Fruit fly (Drosophila melanogaster) whole organism, embryonic: ENCODE measurements around the gene Kaz-m1.

ENCODE experiments used
- Antp ChIP-seq: fragments of 200-800 bp; sonication (Bioruptor generic); optimal IDR thresholded peaks from 3 replicates; lab custom pipeline; 2016; ENCODE audit warnings: missing biosample characterization, missing genetic modification characterization
- C15 ChIP-seq: fragments of 200-800 bp; sonication (Bioruptor generic); IDR thresholded peaks from 3 replicates; pipeline ENCODE4 v1.3.6; 2022; ENCODE audit warnings: missing biosample characterization, missing genetic modification characterization
- CG10267 ChIP-seq: fragments of 200-800 bp; sonication (Bioruptor generic); optimal IDR thresholded peaks from 2 replicates; lab custom pipeline; 2018; ENCODE audit warnings: missing biosample characterization, mild to moderate bottlenecking, missing genetic modification characterization, moderate library complexity
- CG10366 ChIP-seq: fragments of 200-800 bp; sonication (Bioruptor generic); IDR thresholded peaks from 2 replicates; pipeline ENCODE4 v1.3.6; 2022; ENCODE audit warnings: missing biosample characterization, missing genetic modification characterization
- CG15514 ChIP-seq: fragments of 200-800 bp; sonication (Bioruptor generic); optimal IDR thresholded peaks from 3 replicates; lab custom pipeline; 2017; ENCODE audit warnings: missing biosample characterization, missing genetic modification characterization, mild to moderate bottlenecking, moderate library complexity, missing genetic modification reagents
- CG17829 ChIP-seq: fragments of 200-800 bp; optimal IDR thresholded peaks from 2 replicates; lab custom pipeline; 2019; ENCODE audit warnings: missing biosample characterization, mild to moderate bottlenecking, missing genetic modification characterization, moderate library complexity
- CG18619 ChIP-seq: fragments of 200-800 bp; sonication (Bioruptor generic); optimal IDR thresholded peaks from 3 replicates; lab custom pipeline; 2017; ENCODE audit warnings: missing biosample characterization, mild to moderate bottlenecking, missing genetic modification characterization
- CG2678 ChIP-seq: fragments of 200-800 bp; sonication (Bioruptor generic); optimal IDR thresholded peaks from 3 replicates; lab custom pipeline; 2019; ENCODE audit warnings: missing biosample characterization, mild to moderate bottlenecking, missing genetic modification characterization, moderate library complexity
- CG30431 ChIP-seq: fragments of 200-800 bp; sonication (Bioruptor generic); optimal IDR thresholded peaks from 2 replicates; lab custom pipeline; 2017; ENCODE audit warnings: missing biosample characterization, missing genetic modification characterization
- CG31388 ChIP-seq: fragments of 200-800 bp; sonication (Bioruptor generic); optimal IDR thresholded peaks from 2 replicates; lab custom pipeline; 2016; ENCODE audit warnings: missing biosample characterization, missing genetic modification characterization
- CG3995 ChIP-seq: fragments of 200-800 bp; sonication (Bioruptor generic); optimal IDR thresholded peaks from 3 replicates; lab custom pipeline; 2016; ENCODE audit warnings: missing biosample characterization, missing genetic modification characterization
- CG4360 ChIP-seq: fragments of 200-800 bp; sonication (Bioruptor generic); IDR thresholded peaks from 2 replicates; pipeline ENCODE4 v1.3.6; 2022; ENCODE audit warnings: missing biosample characterization, missing genetic modification characterization
- CG6272 ChIP-seq: fragments of 200-800 bp; sonication (Bioruptor generic); IDR thresholded peaks from 2 replicates; pipeline ENCODE4 v1.3.6; 2022; ENCODE audit warnings: missing biosample characterization, missing genetic modification characterization
- CG7839 ChIP-seq: fragments of 200-800 bp; sonication (Bioruptor generic); optimal IDR thresholded peaks from 3 replicates; lab custom pipeline; 2018; ENCODE audit warnings: missing biosample characterization, mild to moderate bottlenecking, missing genetic modification characterization, moderate library complexity
- CG8359 ChIP-seq: fragments of 200-800 bp; sonication (Bioruptor generic); optimal IDR thresholded peaks from 2 replicates; lab custom pipeline; 2017; ENCODE audit warnings: missing biosample characterization, mild to moderate bottlenecking, missing genetic modification characterization, borderline replicate concordance
- CG9215 ChIP-seq: fragments of 200-800 bp; sonication (Bioruptor generic); IDR thresholded peaks from 2 replicates; pipeline ENCODE4 v1.3.6; 2022; ENCODE audit warnings: missing biosample characterization, missing genetic modification characterization
- D ChIP-seq, 2 experiments: fragments of 200-800 bp in 1 of 2; fragments of >200 bp in 1 of 2; sonication (Bioruptor generic) in 1 of 2; optimal IDR thresholded peaks; 2 replicates in 1 of 2; 3 replicates in 1 of 2; lab custom pipeline; 2017; ENCODE audit warnings: mild to moderate bottlenecking in 1 of 2, missing biosample characterization in 1 of 2, missing genetic modification characterization in 1 of 2, missing genetic modification reagents in 1 of 2
- Eip74EF ChIP-seq, 2 experiments: fragments of 200-800 bp in 1 of 2; fragments of >200 bp in 1 of 2; sonication (Bioruptor generic) in 1 of 2; optimal IDR thresholded peaks; 2 replicates each; lab custom pipeline; 2017 to 2019; ENCODE audit warnings: missing biosample characterization in 2 of 2, missing genetic modification characterization in 2 of 2, mild to moderate bottlenecking in 1 of 2, moderate library complexity in 1 of 2
- HHEX ChIP-seq: fragments of 200-800 bp; sonication (Bioruptor generic); optimal IDR thresholded peaks from 3 replicates; lab custom pipeline; 2017; ENCODE audit warnings: missing biosample characterization, mild to moderate bottlenecking, missing genetic modification characterization, missing genetic modification reagents
- HLH54F ChIP-seq: fragments of 200-800 bp; sonication (Bioruptor generic); optimal IDR thresholded peaks from 3 replicates; lab custom pipeline; 2016; ENCODE audit warnings: missing biosample characterization, missing genetic modification characterization
- Hr39 ChIP-seq: fragments of >200 bp; optimal IDR thresholded peaks from 2 replicates; lab custom pipeline; 2017
- Max ChIP-seq: fragments of 200-800 bp; sonication (Bioruptor generic); optimal IDR thresholded peaks from 2 replicates; lab custom pipeline; 2016; ENCODE audit warnings: missing biosample characterization, mild to moderate bottlenecking, missing genetic modification characterization
- Nf-YB ChIP-seq: fragments of 200-800 bp; sonication (Bioruptor generic); optimal IDR thresholded peaks from 3 replicates; lab custom pipeline; 2019; ENCODE audit warnings: missing biosample characterization, mild to moderate bottlenecking, missing genetic modification characterization, moderate library complexity
- Nf-YC ChIP-seq: fragments of 200-800 bp; optimal IDR thresholded peaks from 3 replicates; lab custom pipeline; 2019; ENCODE audit warnings: missing biosample characterization, mild to moderate bottlenecking, missing genetic modification characterization, moderate library complexity
- Optix ChIP-seq: fragments of 200-800 bp; sonication (Bioruptor generic); IDR thresholded peaks from 3 replicates; pipeline ENCODE4 v1.3.6; 2022; ENCODE audit warnings: missing biosample characterization, missing genetic modification characterization
- Scr ChIP-seq: fragments of 200-800 bp; sonication (Bioruptor generic); IDR thresholded peaks from 2 replicates; pipeline ENCODE4 v1.3.6; 2022; ENCODE audit warnings: missing biosample characterization, missing genetic modification characterization; ENCODE audit not compliant: partially characterized antibody
- Sin3A ChIP-seq: fragments of >200 bp; optimal IDR thresholded peaks from 2 replicates; lab custom pipeline; 2018
- az2 ChIP-seq: fragments of 200-800 bp; sonication (Bioruptor generic); optimal IDR thresholded peaks from 3 replicates; lab custom pipeline; 2016; ENCODE audit warnings: missing biosample characterization, missing genetic modification characterization
- cato ChIP-seq: fragments of 200-800 bp; sonication (Bioruptor generic); optimal IDR thresholded peaks from 2 replicates; lab custom pipeline; 2016; ENCODE audit warnings: missing biosample characterization, missing genetic modification characterization, borderline replicate concordance
- disco-r ChIP-seq: fragments of 200-800 bp; sonication (Bioruptor generic); optimal IDR thresholded peaks from 2 replicates; lab custom pipeline; 2016; ENCODE audit warnings: missing biosample characterization, missing genetic modification characterization
- esg ChIP-seq: fragments of 200-800 bp; sonication (Bioruptor generic); conservative IDR thresholded peaks from 2 replicates; pipeline ENCODE4 v1.3.6; 2022; ENCODE audit warnings: missing biosample characterization, missing genetic modification characterization
- gcm ChIP-seq: fragments of 200-800 bp; sonication (Bioruptor generic); optimal IDR thresholded peaks from 2 replicates; lab custom pipeline; 2019; ENCODE audit warnings: missing biosample characterization, mild to moderate bottlenecking, missing genetic modification characterization, moderate library complexity
- ham ChIP-seq: fragments of 200-800 bp; sonication (Bioruptor generic); IDR thresholded peaks from 2 replicates; pipeline ENCODE4 v1.3.6; 2022; ENCODE audit warnings: missing biosample characterization, missing genetic modification characterization
- hth ChIP-seq: fragments of >200 bp; optimal IDR thresholded peaks from 2 replicates; lab custom pipeline; 2017; ENCODE audit warnings: inconsistent platforms
- insv ChIP-seq, 2 experiments: fragments of 200-800 bp; sonication (Bioruptor generic); optimal IDR thresholded peaks; 3 replicates each; lab custom pipeline; 2016 to 2018; ENCODE audit warnings: missing biosample characterization in 2 of 2, missing genetic modification characterization in 2 of 2
- jigr1 ChIP-seq: fragments of 200-800 bp; sonication (Bioruptor generic); IDR thresholded peaks from 3 replicates; pipeline ENCODE4 v1.3.6; 2022; ENCODE audit warnings: missing biosample characterization, missing genetic modification characterization
- jumu ChIP-seq: fragments of 200-800 bp; sonication (Bioruptor generic); optimal IDR thresholded peaks from 3 replicates; lab custom pipeline; 2016; ENCODE audit warnings: missing biosample characterization, missing genetic modification characterization
- lab ChIP-seq: fragments of 200-800 bp; sonication (Bioruptor generic); optimal IDR thresholded peaks from 3 replicates; lab custom pipeline; 2017; ENCODE audit warnings: missing biosample characterization, missing genetic modification characterization, mild to moderate bottlenecking, moderate library complexity, missing genetic modification reagents
- lov ChIP-seq, 2 experiments: fragments of 200-800 bp in 1 of 2; fragments of >200 bp in 1 of 2; sonication (Bioruptor generic) in 1 of 2; IDR thresholded peaks in 1 of 2; optimal IDR thresholded peaks in 1 of 2; 2 replicates in 1 of 2; 3 replicates in 1 of 2; pipeline versions ENCODE4 v1.3.6 to Lab custom; 2017 to 2022; ENCODE audit warnings: missing biosample characterization in 1 of 2, missing genetic modification characterization in 1 of 2
- nom ChIP-seq: fragments of 200-800 bp; sonication (Bioruptor generic); optimal IDR thresholded peaks from 2 replicates; lab custom pipeline; 2017; ENCODE audit warnings: missing biosample characterization, missing genetic modification characterization, mild to moderate bottlenecking, moderate library complexity, missing genetic modification reagents
- pnt ChIP-seq: fragments of 200-800 bp; sonication (Bioruptor generic); optimal IDR thresholded peaks from 3 replicates; lab custom pipeline; 2016; ENCODE audit warnings: missing biosample characterization, missing genetic modification characterization
- ranshi ChIP-seq: fragments of 200-800 bp; sonication (Bioruptor generic); IDR thresholded peaks from 2 replicates; pipeline ENCODE4 v1.3.6; 2022; ENCODE audit warnings: missing biosample characterization, missing genetic modification characterization
- salm ChIP-seq: fragments of 200-800 bp; sonication (Bioruptor generic); optimal IDR thresholded peaks from 2 replicates; lab custom pipeline; 2018; ENCODE audit warnings: missing biosample characterization, mild to moderate bottlenecking, missing genetic modification characterization
- scrt ChIP-seq: fragments of 200-800 bp; sonication (Bioruptor generic); optimal IDR thresholded peaks from 2 replicates; lab custom pipeline; 2018; ENCODE audit warnings: missing biosample characterization, mild to moderate bottlenecking, missing genetic modification characterization, moderate library complexity
- shn ChIP-seq: fragments of 200-800 bp; sonication (Bioruptor generic); optimal IDR thresholded peaks from 3 replicates; lab custom pipeline; 2016; ENCODE audit warnings: missing biosample characterization, missing genetic modification characterization
- sima ChIP-seq: fragments of 200-800 bp; sonication (Bioruptor generic); optimal IDR thresholded peaks from 2 replicates; lab custom pipeline; 2016; ENCODE audit warnings: missing biosample characterization, missing genetic modification characterization
- slbo ChIP-seq: fragments of 200-800 bp; sonication (Bioruptor generic); IDR thresholded peaks from 2 replicates; pipeline ENCODE4 v1.3.6; 2022; ENCODE audit warnings: missing biosample characterization, missing genetic modification characterization
- tap ChIP-seq: fragments of 200-800 bp; optimal IDR thresholded peaks from 3 replicates; lab custom pipeline; 2019; ENCODE audit warnings: missing biosample characterization, mild to moderate bottlenecking, missing genetic modification characterization, moderate library complexity
- tna ChIP-seq: fragments of 200-800 bp; sonication (Bioruptor generic); IDR thresholded peaks from 2 replicates; pipeline ENCODE4 v1.3.6; 2022; ENCODE audit warnings: missing biosample characterization, missing genetic modification characterization; ENCODE audit not compliant: partially characterized antibody
- unpg ChIP-seq: fragments of 200-800 bp; sonication (Bioruptor generic); optimal IDR thresholded peaks from 3 replicates; lab custom pipeline; 2018; ENCODE audit warnings: missing biosample characterization, mild to moderate bottlenecking, missing genetic modification characterization, moderate library complexity
- yki ChIP-seq: fragments of >200 bp; optimal IDR thresholded peaks from 3 replicates; lab custom pipeline; 2018

The Kaz-m1 gene

dm6 chr3R:26011542-26011941, 3.0 kb upstream of the Kaz-m1 start (continued):
- TF ChIP-seq scrt (GFP tag; lab: Kevin White, UChicago): no peak
- peak; percentile 53 for TF ChIP-seq CG2678 (tag; lab: Kevin White, UChicago)
- TF ChIP-seq Scr (GFP tag; lab: Robert Waterston, UW): no peak
- no peak for TF ChIP-seq az2
- TF ChIP-seq CG7839 (tag; lab: Kevin White, UChicago): no peak
- peak; percentile 13 for TF ChIP-seq CG8359
- TF ChIP-seq ham (GFP tag; lab: Robert Waterston, UW): no peak
- TF ChIP-seq CG6272: no peak
- TF ChIP-seq Nf-YB (GFP tag; lab: Kevin White, UChicago): peak; percentile 20
- no peak for TF ChIP-seq C15 (GFP tag; lab: Robert Waterston, UW)
- no peak for TF ChIP-seq insv (GFP tag; optimal IDR thresholded peaks at IDR 0.05; lab: Kevin White, UChicago)
- no peak for TF ChIP-seq shn
- peak; percentile 21 for TF ChIP-seq CG10267 (tag; lab: Kevin White, UChicago)
- no peak for TF ChIP-seq Nf-YC (tag; lab: Kevin White, UChicago)
- peak; percentile 30 for TF ChIP-seq lab (GFP tag; lab: Kevin White, UChicago)
- TF ChIP-seq gcm (GFP tag; lab: Kevin White, UChicago): peak; percentile 52
- TF ChIP-seq Optix (GFP tag; lab: Robert Waterston, UW): no peak
- peak; percentile 36 for TF ChIP-seq unpg (GFP tag; lab: Kevin White, UChicago)
- no peak for TF ChIP-seq jumu (GFP tag; lab: Kevin White, UChicago)
- peak; percentile 1 for TF ChIP-seq CG15514
- TF ChIP-seq hth (lab: Kevin White, UChicago): no peak
- no peak for TF ChIP-seq Hr39 (lab: Kevin White, UChicago)
- TF ChIP-seq lov (optimal IDR thresholded peaks at IDR 0.05; lab: Kevin White, UChicago): no peak
- TF ChIP-seq lov (GFP tag; IDR thresholded peaks at IDR 0.05; lab: Robert Waterston, UW): 0 out of 3 replicates have a peak, but pooled peaks have one; percentile 5
- peak; percentile 30 for TF ChIP-seq salm (tag; lab: Kevin White, UChicago)
- TF ChIP-seq CG30431 (GFP tag; lab: Kevin White, UChicago): no peak
- TF ChIP-seq esg (GFP tag; lab: Robert Waterston, UW): no peak
- no peak for TF ChIP-seq Sin3A (lab: Kevin White, UChicago)
- TF ChIP-seq nom (GFP tag; lab: Kevin White, UChicago): peak; percentile 25
- no peak for TF ChIP-seq CG3995 (GFP tag; lab: Kevin White, UChicago)
- no peak for TF ChIP-seq Eip74EF (GFP tag; optimal IDR thresholded peaks at IDR 0.05; lab: Kevin White, UChicago)
- no peak for TF ChIP-seq slbo (GFP tag; lab: Robert Waterston, UW)
- TF ChIP-seq yki (lab: Kevin White, UChicago): no peak
- no peak for TF ChIP-seq HLH54F (GFP tag; lab: Kevin White, UChicago)
- TF ChIP-seq CG17829 (tag; lab: Kevin White, UChicago): no peak
- no peak for TF ChIP-seq Max
- no peak for TF ChIP-seq D (optimal IDR thresholded peaks at IDR 0.05; lab: Kevin White, UChicago)
- TF ChIP-seq D (GFP tag; optimal IDR thresholded peaks at IDR 0.05; lab: Kevin White, UChicago): peak; percentile 23
- no peak for TF ChIP-seq CG4360 (GFP tag; lab: Robert Waterston, UW)
- no peak for TF ChIP-seq tna
- no peak for TF ChIP-seq Antp
- TF ChIP-seq CG18619 (GFP tag; lab: Kevin White, UChicago): no peak
- no peak for TF ChIP-seq jigr1 (GFP tag; lab: Robert Waterston, UW)
- no peak for TF ChIP-seq cato (GFP tag; lab: Kevin White, UChicago)
- TF ChIP-seq sima (GFP tag; lab: Kevin White, UChicago): no peak
- no peak for TF ChIP-seq CG9215 (GFP tag; lab: Robert Waterston, UW)
- TF ChIP-seq HHEX: peak; percentile 37
- TF ChIP-seq disco-r (GFP tag; lab: Kevin White, UChicago): no peak
- no peak for TF ChIP-seq CG31388 (GFP tag; lab: Kevin White, UChicago)
- TF ChIP-seq pnt: no peak
- no peak for TF ChIP-seq CG10366
- TF ChIP-seq ranshi (GFP tag; lab: Robert Waterston, UW): no peak
- peak; percentile 31 for TF ChIP-seq tap (tag; lab: Kevin White, UChicago)
